Worm (Caenorhabditis elegans): ENCODE data around the gene Y55B1AR.4.
A peak's percentile ranks its signal among the peaks of the same experiment; 100 is the strongest.

Gene Y55B1AR.4

ce11 chrIII:599279-599678 is 6.0 kb downstream of the Y55B1AR.4 start:
- no peak for TF ChIP-seq ham-2 (GFP tag; optimal IDR thresholded peaks at IDR 0.05)
- no peak for TF ChIP-seq unc-120 (tag; optimal IDR thresholded peaks at IDR 0.05; ENCODE audit: poor library complexity, severe bottlenecking)
- TF ChIP-seq mab-5 (tag; optimal IDR thresholded peaks at IDR 0.05), result no peak
- TF ChIP-seq tbx-8 (GFP tag; optimal IDR thresholded peaks at IDR 0.05), result no peak
- no peak for TF ChIP-seq sptf-1 (tag; optimal IDR thresholded peaks at IDR 0.05)
- no peak for TF ChIP-seq cnd-1 (tag; optimal IDR thresholded peaks at IDR 0.05)
- TF ChIP-seq hlh-1 (tag; optimal IDR thresholded peaks at IDR 0.05), result no peak
- TF ChIP-seq nhr-12 (tag; optimal IDR thresholded peaks at IDR 0.05), result no peak

ce11 chrIII:598687-599086 is 6.6 kb downstream of the Y55B1AR.4 start, which contains the start of gene Y55B1AR.2:
Gene Y55B1AR.2 (minus strand): TSS chrIII:598787.
- TF ChIP-seq drap-1 (GFP tag; optimal IDR thresholded peaks at IDR 0.05) (no peak), pha-4 (tag; optimal IDR thresholded peaks at IDR 0.05) (no peak), unc-62 (GFP tag; optimal IDR thresholded peaks at IDR 0.05) (no peak), nhr-28 (tag; optimal IDR thresholded peaks at IDR 0.05) (no peak), elt-1 (tag; optimal IDR thresholded peaks at IDR 0.05; ENCODE audit: borderline replicate concordance, insufficient read depth) (no peak), elt-3 (tag; optimal IDR thresholded peaks at IDR 0.05) (no peak)

ce11 chrIII:598168-598567 is 7.1 kb downstream of the Y55B1AR.4 start:
- TF ChIP-seq zip-8 (tag; optimal IDR thresholded peaks at IDR 0.05) (no peak), unc-39 (tag; optimal IDR thresholded peaks at IDR 0.05) (no peak), flh-1 (GFP tag; optimal IDR thresholded peaks at IDR 0.05) (no peak), nhr-2 (tag; optimal IDR thresholded peaks at IDR 0.05) (no peak), pha-4 (tag; optimal IDR thresholded peaks at IDR 0.05) (peak; percentile 39), drap-1 (GFP tag; optimal IDR thresholded peaks at IDR 0.05) (no peak), unc-120 (tag; optimal IDR thresholded peaks at IDR 0.05; ENCODE audit: poor library complexity, severe bottlenecking) (no peak), lin-32 (GFP tag; optimal IDR thresholded peaks at IDR 0.05) (no peak), elt-1 (tag; optimal IDR thresholded peaks at IDR 0.05; ENCODE audit: borderline replicate concordance, insufficient read depth) (no peak), lsy-2 (tag; optimal IDR thresholded peaks at IDR 0.05) (no peak), ceh-43 (GFP tag; optimal IDR thresholded peaks at IDR 0.05) (no peak), mep-1 (tag; optimal IDR thresholded peaks at IDR 0.05) (peak; percentile 60), blmp-1 (tag; optimal IDR thresholded peaks at IDR 0.05) (no peak), nhr-237 (tag; optimal IDR thresholded peaks at IDR 0.05) (peak; percentile 20), ceh-83 (GFP tag; optimal IDR thresholded peaks at IDR 0.05) (no peak), bed-3 (GFP tag; optimal IDR thresholded peaks at IDR 0.05) (no peak), elt-3 (tag; optimal IDR thresholded peaks at IDR 0.05) (no peak), M03D4.4 (tag; optimal IDR thresholded peaks at IDR 0.05) (no peak), mab-5 (tag; optimal IDR thresholded peaks at IDR 0.05) (no peak), nhr-28 (tag; optimal IDR thresholded peaks at IDR 0.05) (no peak), tbx-8 (GFP tag; optimal IDR thresholded peaks at IDR 0.05) (no peak), lin-13 (tag; optimal IDR thresholded peaks at IDR 0.05) (no peak), sptf-1 (tag; optimal IDR thresholded peaks at IDR 0.05) (peak; percentile 43), ces-1 (GFP tag; optimal IDR thresholded peaks at IDR 0.05) (peak; percentile 91), ceh-39 (tag; optimal IDR thresholded peaks at IDR 0.05) (no peak), nhr-76 (tag; optimal IDR thresholded peaks at IDR 0.05) (no peak), nhr-12 (tag; optimal IDR thresholded peaks at IDR 0.05) (no peak), ham-2 (GFP tag; optimal IDR thresholded peaks at IDR 0.05) (peak; percentile 97), snpc-4 (tag; optimal IDR thresholded peaks at IDR 0.05) (no peak), ztf-11 (tag; optimal IDR thresholded peaks at IDR 0.05) (peak; percentile 43), hlh-1 (tag; optimal IDR thresholded peaks at IDR 0.05) (peak; percentile 9), cnd-1 (tag; optimal IDR thresholded peaks at IDR 0.05) (no peak), sem-2 (GFP tag; optimal IDR thresholded peaks at IDR 0.05) (no peak), unc-62 (GFP tag; optimal IDR thresholded peaks at IDR 0.05) (no peak), mls-2 (tag; optimal IDR thresholded peaks at IDR 0.05) (peak; percentile 64)

ce11 chrIII:595449-595848 is 9.9 kb downstream of the Y55B1AR.4 start:
- no peak for TF ChIP-seq elt-3 (tag; optimal IDR thresholded peaks at IDR 0.05)
- no peak for TF ChIP-seq lin-32 (GFP tag; optimal IDR thresholded peaks at IDR 0.05)
- TF ChIP-seq lsy-2 (tag; optimal IDR thresholded peaks at IDR 0.05), result no peak
- TF ChIP-seq ceh-43 (GFP tag; optimal IDR thresholded peaks at IDR 0.05), result no peak
- TF ChIP-seq nhr-76 (tag; optimal IDR thresholded peaks at IDR 0.05), result no peak

All from whole organism, mixed stage, embryonic.